Fruit fly (Drosophila melanogaster) Kc167 (cell line): ENCODE measurements around the gene CG31637.

ENCODE experiments used
- Sin3A ChIP-seq: fragments of >200 bp; optimal IDR thresholded peaks from 2 replicates; lab custom pipeline; 2018; ENCODE audit warnings: missing external identifiers
- h ChIP-seq: fragments of >200 bp; optimal IDR thresholded peaks from 3 replicates; lab custom pipeline; 2018; ENCODE audit warnings: missing external identifiers
- insv ChIP-seq: fragments of >200 bp; optimal IDR thresholded peaks from 3 replicates; lab custom pipeline; 2018; ENCODE audit warnings: missing external identifiers
- psq ChIP-seq: fragments of >200 bp; optimal IDR thresholded peaks from 2 replicates; lab custom pipeline; 2017; ENCODE audit warnings: missing external identifiers
- ttk ChIP-seq: sonication (Bioruptor generic); optimal IDR thresholded peaks from 2 replicates; lab custom pipeline; 2017; ENCODE audit warnings: missing external identifiers

DNA sequence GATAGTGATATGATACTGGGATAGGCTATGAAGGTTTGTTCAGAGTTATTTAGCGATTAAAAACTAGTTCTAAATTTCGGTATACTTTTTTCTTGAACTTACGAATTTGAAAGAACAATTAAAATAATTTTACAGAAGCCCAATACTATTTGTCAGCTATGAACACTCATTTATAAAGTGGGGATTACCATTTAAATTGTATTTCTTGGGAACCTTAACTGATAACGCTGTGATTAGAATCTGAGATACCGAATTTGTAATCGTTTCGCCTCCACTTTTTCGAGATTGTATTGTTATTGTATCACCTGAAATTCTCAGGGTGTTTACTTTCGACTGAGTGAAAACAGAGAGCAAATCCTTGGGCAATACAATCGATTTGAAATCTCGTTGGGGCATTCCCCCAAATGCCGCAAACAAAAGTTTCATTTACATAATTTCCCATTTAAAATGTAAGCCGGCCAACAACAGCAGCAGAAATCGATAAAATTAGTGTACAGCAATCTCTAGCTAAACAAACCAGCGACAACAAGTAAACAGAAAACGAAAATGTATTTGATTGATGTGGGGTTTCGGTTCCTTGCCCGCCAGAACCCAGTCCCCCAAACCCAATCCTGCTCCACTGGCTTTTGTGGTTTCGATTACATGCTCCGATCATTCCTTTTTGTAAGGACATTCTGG, 2.3 kb downstream of the CG31637 start:
- TF ChIP-seq h (lab: Kevin White, UChicago) (no peak), psq (no peak), ttk (lab: Kevin White, UChicago) (no peak), Sin3A (lab: Kevin White, UChicago) (no peak), insv (lab: Kevin White, UChicago) (no peak)
